Fruit fly (Drosophila melanogaster) whole organism, embryonic: ENCODE measurements around the gene Phae2.

Source experiments
- Adf1 ChIP-seq: fragments of 200-800 bp; sonication (Bioruptor generic); IDR thresholded peaks from 2 replicates; pipeline ENCODE4 v1.3.6; 2022; ENCODE audit warnings: missing biosample characterization, missing genetic modification characterization
- Atf3 ChIP-seq: fragments of 200-800 bp; sonication (Bioruptor generic); optimal IDR thresholded peaks from 3 replicates; lab custom pipeline; 2016; ENCODE audit warnings: missing biosample characterization, missing genetic modification characterization
- CG10654 ChIP-seq: fragments of 200-800 bp; sonication (Bioruptor generic); optimal IDR thresholded peaks from 2 replicates; lab custom pipeline; 2016; ENCODE audit warnings: missing biosample characterization, missing genetic modification characterization
- CG11696 ChIP-seq: fragments of 200-800 bp; sonication (Bioruptor generic); IDR thresholded peaks from 2 replicates; pipeline ENCODE4 v1.3.6; 2022; ENCODE audit warnings: missing biosample characterization, missing genetic modification characterization
- CG13894 ChIP-seq: fragments of 200-800 bp; sonication (Bioruptor generic); optimal IDR thresholded peaks from 3 replicates; lab custom pipeline; 2018; ENCODE audit warnings: missing biosample characterization, mild to moderate bottlenecking, missing genetic modification characterization, moderate library complexity
- CG16813 ChIP-seq: fragments of 200-800 bp; sonication (Bioruptor generic); IDR thresholded peaks from 3 replicates; pipeline ENCODE4 v1.3.6; 2022; ENCODE audit warnings: missing biosample characterization, missing genetic modification characterization; ENCODE audit not compliant: partially characterized antibody
- CG17361 ChIP-seq: fragments of 200-800 bp; sonication (Bioruptor generic); IDR thresholded peaks from 3 replicates; pipeline ENCODE4 v1.3.6; 2022; ENCODE audit warnings: missing biosample characterization, missing genetic modification characterization
- CG1792 ChIP-seq: fragments of 200-800 bp; sonication (Bioruptor generic); optimal IDR thresholded peaks from 2 replicates; lab custom pipeline; 2016; ENCODE audit warnings: missing biosample characterization, missing genetic modification characterization
- CG3065 ChIP-seq: fragments of 200-800 bp; sonication (Bioruptor generic); optimal IDR thresholded peaks from 2 replicates; lab custom pipeline; 2016; ENCODE audit warnings: missing biosample characterization, missing genetic modification characterization
- CG3726 ChIP-seq: fragments of 200-800 bp; sonication (Bioruptor generic); IDR thresholded peaks from 3 replicates; pipeline ENCODE4, ENCODE4 v1.3.6; 2022; ENCODE audit warnings: missing biosample characterization, missing genetic modification characterization
- CG4424 ChIP-seq: fragments of 200-800 bp; sonication (Bioruptor generic); optimal IDR thresholded peaks from 3 replicates; lab custom pipeline; 2016; ENCODE audit warnings: missing biosample characterization, missing genetic modification characterization
- CG4820 ChIP-seq: fragments of 200-800 bp; sonication (Bioruptor generic); optimal IDR thresholded peaks from 3 replicates; lab custom pipeline; 2016; ENCODE audit warnings: missing biosample characterization, missing genetic modification characterization
- CG5180 ChIP-seq: fragments of 200-800 bp; sonication (Bioruptor generic); optimal IDR thresholded peaks from 3 replicates; lab custom pipeline; 2017; ENCODE audit warnings: missing biosample characterization, missing genetic modification characterization, mild to moderate bottlenecking, moderate library complexity, missing genetic modification reagents
- CG8765 ChIP-seq: fragments of 200-800 bp; sonication (Bioruptor generic); IDR thresholded peaks from 2 replicates; pipeline ENCODE4 v1.3.6; 2022; ENCODE audit warnings: missing biosample characterization, missing genetic modification characterization
- CHES-1-like ChIP-seq: fragments of 200-800 bp; sonication (Bioruptor generic); optimal IDR thresholded peaks from 2 replicates; lab custom pipeline; 2016; ENCODE audit warnings: missing biosample characterization, missing genetic modification characterization
- Dip3 ChIP-seq: fragments of 200-800 bp; sonication (Bioruptor generic); optimal IDR thresholded peaks from 3 replicates; lab custom pipeline; 2016; ENCODE audit warnings: missing biosample characterization, missing genetic modification characterization
- H15 ChIP-seq: fragments of 200-800 bp; sonication (Bioruptor generic); IDR thresholded peaks from 3 replicates; pipeline ENCODE4 v1.3.6; 2022; ENCODE audit warnings: missing biosample characterization, missing genetic modification characterization
- H2.0 ChIP-seq: fragments of 200-800 bp; sonication (Bioruptor generic); IDR thresholded peaks from 2 replicates; pipeline ENCODE4 v1.3.6; 2022; ENCODE audit warnings: missing biosample characterization, missing genetic modification characterization
- MESR4 ChIP-seq: fragments of 200-800 bp; sonication (Bioruptor generic); optimal IDR thresholded peaks from 2 replicates; lab custom pipeline; 2018; ENCODE audit warnings: missing biosample characterization, mild to moderate bottlenecking, missing genetic modification characterization, moderate library complexity
- Trl ChIP-seq, 3 experiments: fragments of >200 bp in 2 of 3; fragments of 200-800 bp in 1 of 3; sonication (Bioruptor generic) in 1 of 3; optimal IDR thresholded peaks; 2 replicates in 1 of 3; 3 replicates in 2 of 3; lab custom pipeline; 2016 to 2017; ENCODE audit warnings: missing biosample characterization in 1 of 3, missing genetic modification characterization in 1 of 3
- ab ChIP-seq: fragments of 200-800 bp; sonication (Bioruptor generic); optimal IDR thresholded peaks from 2 replicates; lab custom pipeline; 2016; ENCODE audit warnings: missing biosample characterization, missing genetic modification characterization
- amos ChIP-seq: fragments of 200-800 bp; sonication (Bioruptor generic); IDR thresholded peaks from 2 replicates; pipeline ENCODE4 v1.3.6; 2022; ENCODE audit warnings: missing biosample characterization, missing genetic modification characterization; ENCODE audit not compliant: partially characterized antibody
- cato ChIP-seq: fragments of 200-800 bp; sonication (Bioruptor generic); optimal IDR thresholded peaks from 2 replicates; lab custom pipeline; 2016; ENCODE audit warnings: missing biosample characterization, missing genetic modification characterization, borderline replicate concordance
- corto ChIP-seq: fragments of 200-800 bp; sonication (Bioruptor generic); optimal IDR thresholded peaks from 2 replicates; lab custom pipeline; 2016; ENCODE audit warnings: missing biosample characterization, mild to moderate bottlenecking, missing genetic modification characterization, moderate library complexity
- dmrt99B ChIP-seq: fragments of 200-800 bp; sonication (Bioruptor generic); optimal IDR thresholded peaks from 2 replicates; lab custom pipeline; 2018; ENCODE audit warnings: missing biosample characterization, mild to moderate bottlenecking, missing genetic modification characterization, moderate library complexity
- ewg ChIP-seq: fragments of 200-800 bp; sonication (Bioruptor generic); optimal IDR thresholded peaks from 3 replicates; lab custom pipeline; 2017; ENCODE audit warnings: mild to moderate bottlenecking, missing biosample characterization, missing genetic modification reagents, missing genetic modification characterization
- gfzf ChIP-seq: fragments of 200-800 bp; sonication (Bioruptor generic); optimal IDR thresholded peaks from 2 replicates; lab custom pipeline; 2016; ENCODE audit warnings: missing biosample characterization, mild to moderate bottlenecking, missing genetic modification characterization, moderate library complexity
- ind ChIP-seq: fragments of 200-800 bp; sonication (Bioruptor generic); optimal IDR thresholded peaks from 3 replicates; lab custom pipeline; 2016; ENCODE audit warnings: missing biosample characterization, missing genetic modification characterization
- insv ChIP-seq, 2 experiments: fragments of 200-800 bp; sonication (Bioruptor generic); optimal IDR thresholded peaks; 3 replicates each; lab custom pipeline; 2016 to 2018; ENCODE audit warnings: missing biosample characterization in 2 of 2, missing genetic modification characterization in 2 of 2
- knrl ChIP-seq: fragments of 200-800 bp; sonication (Bioruptor generic); IDR thresholded peaks from 3 replicates; pipeline ENCODE4 v1.3.6; 2022; ENCODE audit warnings: missing biosample characterization, missing genetic modification characterization; ENCODE audit not compliant: partially characterized antibody
- lov ChIP-seq, 2 experiments: fragments of 200-800 bp in 1 of 2; fragments of >200 bp in 1 of 2; sonication (Bioruptor generic) in 1 of 2; IDR thresholded peaks in 1 of 2; optimal IDR thresholded peaks in 1 of 2; 2 replicates in 1 of 2; 3 replicates in 1 of 2; pipeline versions ENCODE4 v1.3.6 to Lab custom; 2017 to 2022; ENCODE audit warnings: missing biosample characterization in 1 of 2, missing genetic modification characterization in 1 of 2
- nerfin-2 ChIP-seq: fragments of 200-800 bp; sonication (Bioruptor generic); IDR thresholded peaks from 2 replicates; pipeline ENCODE4 v1.3.6; 2022; ENCODE audit warnings: missing biosample characterization, missing genetic modification characterization; ENCODE audit not compliant: partially characterized antibody
- sens ChIP-seq: fragments of 200-800 bp; sonication (Bioruptor generic); peaks from one replicate; lab custom pipeline; 2016; ENCODE audit warnings: missing biosample characterization, missing genetic modification characterization
- ssp ChIP-seq: fragments of 200-800 bp; sonication (Bioruptor generic); IDR thresholded peaks from 2 replicates; pipeline ENCODE4 v1.3.6; 2022; ENCODE audit warnings: missing biosample characterization, missing genetic modification characterization
- unc-4 ChIP-seq: fragments of 200-800 bp; sonication (Bioruptor generic); IDR thresholded peaks from 2 replicates; pipeline ENCODE4 v1.3.6; 2022; ENCODE audit warnings: missing biosample characterization, missing genetic modification characterization; ENCODE audit not compliant: partially characterized antibody
- unpg ChIP-seq: fragments of 200-800 bp; sonication (Bioruptor generic); optimal IDR thresholded peaks from 3 replicates; lab custom pipeline; 2018; ENCODE audit warnings: missing biosample characterization, mild to moderate bottlenecking, missing genetic modification characterization, moderate library complexity

The Phae2 gene

DNA sequence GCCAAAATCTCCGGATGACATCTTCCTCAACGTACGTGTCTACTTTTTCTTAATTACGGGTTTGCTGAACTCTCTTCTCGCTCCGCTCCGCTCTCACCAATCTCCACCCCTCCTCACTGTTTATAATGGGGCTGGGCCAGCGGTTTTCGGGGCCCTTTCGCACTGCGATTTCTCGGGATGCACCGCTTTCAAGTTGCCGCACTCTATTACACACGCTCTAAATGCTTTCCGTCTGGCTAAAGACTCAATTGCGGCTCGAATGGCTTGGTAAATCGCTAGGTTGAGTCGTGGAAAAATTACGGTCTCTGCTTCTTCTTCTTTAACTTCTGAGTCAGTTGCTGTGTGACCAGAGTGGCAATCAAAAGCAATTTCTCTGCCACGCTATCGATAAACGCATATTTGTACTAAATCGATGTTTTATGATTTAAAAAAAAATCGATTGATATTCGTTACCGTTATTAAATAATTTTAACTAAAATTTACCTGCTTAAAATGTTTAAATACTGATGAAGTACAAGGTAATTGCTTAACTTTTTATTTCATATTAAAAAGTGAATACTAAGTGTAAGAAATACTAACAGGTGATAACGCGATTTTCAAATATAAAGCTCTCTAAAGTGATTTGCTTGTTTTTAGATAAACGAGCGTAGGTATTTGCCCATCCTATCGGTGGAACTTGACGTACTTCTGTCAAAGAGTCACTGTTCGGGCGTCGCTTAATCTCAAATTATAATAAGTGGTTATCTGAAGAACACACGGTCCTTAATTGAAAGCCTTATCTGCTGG is 1.9 kb upstream of the Phae2 start, which contains the start of the genes Rab6 and Phae1 (continued):
- TF ChIP-seq CG17361 (GFP tag; lab: Robert Waterston, UW) (0 out of 3 replicates have a peak, but pooled peaks have one; percentile 23), dmrt99B (tag; lab: Kevin White, UChicago) (no peak), Atf3 (GFP tag; lab: Kevin White, UChicago) (no peak), CG1792 (no peak), H15 (GFP tag; lab: Robert Waterston, UW) (no peak), ssp (no peak), MESR4 (GFP tag; lab: Kevin White, UChicago) (peak; percentile 99), cato (no peak), CG16813 (GFP tag; lab: Robert Waterston, UW) (peak; percentile 73), gfzf (GFP tag; lab: Kevin White, UChicago) (peak; percentile 77), Dip3 (no peak), amos (peak; percentile 70), ind (no peak), Adf1 (no peak), ewg (GFP tag; lab: Kevin White, UChicago) (no peak), knrl (GFP tag; lab: Robert Waterston, UW) (peak; percentile 82), CG3726 (no peak), H2.0 (GFP tag; lab: Robert Waterston, UW) (no peak), CG3065 (GFP tag; lab: Kevin White, UChicago) (no peak), CG11696 (no peak), nerfin-2 (GFP tag; lab: Robert Waterston, UW) (peak; percentile 63; the same call in 1 of the 2 replicates), lov (optimal IDR thresholded peaks at IDR 0.05; lab: Kevin White, UChicago) (no peak), lov (GFP tag; IDR thresholded peaks at IDR 0.05; lab: Robert Waterston, UW) (no peak), CG4820 (no peak), unpg (GFP tag; lab: Kevin White, UChicago) (no peak), CG10654 (GFP tag; lab: Kevin White, UChicago) (no peak), insv (GFP tag; optimal IDR thresholded peaks at IDR 0.05; lab: Kevin White, UChicago) (no peak), CG13894 (tag; lab: Kevin White, UChicago) (no peak), CG4424 (no peak), unc-4 (GFP tag; lab: Robert Waterston, UW) (peak; percentile 83)

DNA sequence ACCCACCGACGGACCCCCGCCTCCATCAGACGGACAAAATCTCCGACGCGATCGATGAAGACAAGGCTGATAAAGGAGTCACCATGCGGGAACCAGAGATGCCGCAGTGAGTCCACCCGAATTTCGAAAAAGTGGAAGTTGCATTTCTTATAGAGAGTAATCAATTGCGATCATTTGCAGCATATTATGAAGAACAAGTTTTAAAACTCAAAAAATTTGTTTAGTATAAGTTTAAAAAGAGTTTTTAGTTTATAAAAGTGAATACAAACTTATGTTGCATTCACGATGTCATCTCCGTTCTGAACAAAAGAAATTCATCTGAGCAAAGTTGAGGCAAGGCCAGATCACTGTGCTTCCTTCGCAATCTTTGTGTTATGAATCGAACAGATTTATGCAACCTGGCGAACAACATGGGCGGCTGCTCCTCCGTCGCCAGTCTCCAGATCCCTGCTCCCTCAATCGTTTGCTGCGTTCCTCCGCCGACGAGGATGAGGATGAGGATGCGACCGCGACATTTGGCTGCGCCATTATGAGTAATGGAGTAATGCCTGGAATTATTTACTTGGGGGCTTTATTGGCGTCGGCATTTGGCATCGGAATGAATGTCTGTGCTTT is 2.1 kb downstream of the Phae2 start:
- TF ChIP-seq CHES-1-like = no peak
- peak; percentile 14 for TF ChIP-seq corto (GFP tag; lab: Kevin White, UChicago)

DNA sequence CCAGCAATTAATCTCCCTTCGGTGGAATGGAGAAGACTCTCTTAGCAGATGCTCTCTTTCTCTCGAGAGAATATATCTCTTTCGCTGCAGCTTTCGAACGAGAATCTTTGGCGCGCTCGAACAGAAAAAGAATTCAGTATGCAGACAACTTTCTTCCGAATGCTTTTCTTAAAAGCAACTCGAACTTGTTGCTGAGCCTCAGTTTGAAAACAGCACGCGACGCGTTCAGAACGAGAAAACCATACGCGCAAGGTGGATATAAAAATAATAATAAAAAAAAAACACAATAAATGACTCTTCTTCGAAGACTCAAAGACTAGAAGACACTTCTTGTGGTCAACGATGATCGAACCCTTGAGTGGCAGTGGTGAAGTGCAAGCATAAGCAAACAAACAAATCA is 3.2 kb downstream of the Phae2 start, which contains the start of gene CG17211:
Gene CG17211, plus strand, starts transcription at position 202 of the 400 bp plus-strand sequence.
- TF ChIP-seq ab (no peak), CG8765 (GFP tag; lab: Robert Waterston, UW) (no peak), sens (GFP tag; lab: Kevin White, UChicago) (peak; percentile 29), Trl (optimal IDR thresholded peaks at IDR 0.05; lab: Kevin White, UChicago) (peak in 1 of 2 experiments; percentile 17), Trl (GFP tag; optimal IDR thresholded peaks at IDR 0.05; lab: Kevin White, UChicago) (no peak), CG5180 (GFP tag; lab: Kevin White, UChicago) (peak; percentile 92)
